Worm (Caenorhabditis elegans) whole organism, L4 larva: Measurements from ENCODE around the gene suds-3.

Experiments used
- F44E2.7 ChIP-seq: fragments of 200-800 bp; sonication (Bioruptor generic); IDR thresholded peaks from 2 replicates; pipeline ENCODE4 v2.1.2; 2022; ENCODE audit warnings: missing genetic modification characterization, missing compliant biosample characterization
- F49E8.2 ChIP-seq: sonication (generic microtip); optimal IDR thresholded peaks from 2 replicates; lab custom pipeline; 2016; ENCODE audit warnings: missing compliant biosample characterization, mild to moderate bottlenecking, missing genetic modification characterization, borderline replicate concordance
- ZK337.2 ChIP-seq: fragments of 200-800 bp; sonication (Bioruptor generic); IDR thresholded peaks from 2 replicates; pipeline ENCODE4 v1.3.6; 2022; ENCODE audit warnings: missing genetic modification reagents, missing genetic modification characterization, missing compliant biosample characterization
- aha-1 ChIP-seq: fragments of 150-350 bp; peaks from one replicate; lab custom pipeline; 2014; ENCODE audit warnings: missing biosample characterization, missing genetic modification characterization
- aly-2 ChIP-seq: sonication (generic microtip); optimal IDR thresholded peaks from 2 replicates; lab custom pipeline; 2018; ENCODE audit warnings: missing biosample characterization, missing genetic modification characterization
- arid-1 ChIP-seq: fragments of 200-800 bp; sonication (Bioruptor generic); conservative IDR thresholded peaks from 2 replicates; pipeline ENCODE4 v1.3.6; 2022; ENCODE audit warnings: missing genetic modification reagents, missing genetic modification characterization, missing compliant biosample characterization
- attf-4 ChIP-seq: sonication (generic microtip); optimal IDR thresholded peaks from 3 replicates; lab custom pipeline; 2017; ENCODE audit warnings: missing biosample characterization, missing genetic modification characterization
- ceh-20 ChIP-seq: fragments of 200-800 bp; sonication (Bioruptor generic); IDR thresholded peaks from 2 replicates; pipeline ENCODE4 v1.3.6; 2022; ENCODE audit warnings: missing genetic modification reagents, missing genetic modification characterization, missing compliant biosample characterization
- ceh-62 ChIP-seq: sonication (generic microtip); optimal IDR thresholded peaks from 2 replicates; lab custom pipeline; 2017; ENCODE audit warnings: missing biosample characterization, missing genetic modification characterization
- cey-2 ChIP-seq: sonication (generic microtip); optimal IDR thresholded peaks from 3 replicates; lab custom pipeline; 2017; ENCODE audit warnings: missing genetic modification characterization, mild to moderate bottlenecking, missing compliant biosample characterization, antibody characterized with exemption, borderline replicate concordance; ENCODE audit not compliant: insufficient read depth
- ctbp-1 ChIP-seq: fragments of 200-800 bp; sonication (Bioruptor generic); IDR thresholded peaks from 2 replicates; pipeline ENCODE4 v1.3.6; 2022; ENCODE audit warnings: missing genetic modification reagents, missing genetic modification characterization, missing compliant biosample characterization
- daf-12 ChIP-seq: fragments of 150-350 bp; optimal IDR thresholded peaks from 2 replicates; lab custom pipeline; 2014; ENCODE audit warnings: missing biosample characterization, missing genetic modification reagents, missing genetic modification characterization
- daf-16 ChIP-seq, 3 experiments: sonication (generic microtip); optimal IDR thresholded peaks; 2 replicates each; lab custom pipeline; 2016 to 2017; ENCODE audit warnings: missing genetic modification characterization in 3 of 3, missing genetic modification reagents in 3 of 3, mild to moderate bottlenecking in 2 of 3, missing compliant biosample characterization in 2 of 3, missing biosample characterization in 1 of 3, moderate library complexity in 1 of 3
- daf-8 ChIP-seq: fragments of 200-800 bp; sonication (Bioruptor generic); IDR thresholded peaks from 2 replicates; pipeline ENCODE4 v1.3.6; 2022; ENCODE audit warnings: missing genetic modification characterization, missing compliant biosample characterization
- dmd-8 ChIP-seq: fragments of 200-800 bp; sonication (Bioruptor generic); IDR thresholded peaks from 2 replicates; pipeline ENCODE4 v1.3.6; 2022; ENCODE audit warnings: missing genetic modification characterization, missing compliant biosample characterization
- dpl-1 ChIP-seq: fragments of 150-350 bp; optimal IDR thresholded peaks from 2 replicates; lab custom pipeline; 2014; ENCODE audit warnings: missing biosample characterization, missing genetic modification reagents, missing genetic modification characterization
- egl-27 ChIP-seq: sonication (generic microtip); optimal IDR thresholded peaks from 3 replicates; lab custom pipeline; 2017; ENCODE audit warnings: missing biosample characterization, missing genetic modification reagents, missing genetic modification characterization
- hif-1 ChIP-seq, 2 experiments: sonication (generic microtip); optimal IDR thresholded peaks; 2 replicates each; lab custom pipeline; 2016 to 2017; ENCODE audit warnings: missing compliant biosample characterization in 2 of 2, missing genetic modification characterization in 2 of 2, missing genetic modification reagents in 2 of 2, missing genotype in 2 of 2, mild to moderate bottlenecking in 1 of 2
- hmg-1.1 ChIP-seq: fragments of 200-800 bp; sonication (Bioruptor generic); IDR thresholded peaks from 2 replicates; pipeline ENCODE4 v1.3.6; 2022; ENCODE audit warnings: missing genetic modification reagents, missing genetic modification characterization, missing compliant biosample characterization
- lim-7 ChIP-seq: fragments of 200-800 bp; sonication (Bioruptor generic); IDR thresholded peaks from 2 replicates; pipeline ENCODE4 v1.3.6; 2022; ENCODE audit warnings: missing genetic modification characterization, missing compliant biosample characterization
- lin-1 ChIP-seq: fragments of 200-800 bp; sonication (Bioruptor generic); IDR thresholded peaks from 2 replicates; pipeline ENCODE4 v1.3.6; 2022; ENCODE audit warnings: missing genetic modification reagents, missing genetic modification characterization, missing compliant biosample characterization
- lin-13 ChIP-seq: fragments of 150-350 bp; optimal IDR thresholded peaks from 2 replicates; lab custom pipeline; 2014; ENCODE audit warnings: missing biosample characterization, missing genetic modification reagents, missing genetic modification characterization
- lin-38 ChIP-seq: fragments of 200-800 bp; sonication (Bioruptor generic); IDR thresholded peaks from 2 replicates; pipeline ENCODE4 v1.3.6; 2022; ENCODE audit warnings: missing genetic modification reagents, missing genetic modification characterization, missing compliant biosample characterization
- lin-39 ChIP-seq: fragments of 150-350 bp; optimal IDR thresholded peaks from 2 replicates; lab custom pipeline; 2014; ENCODE audit warnings: missing biosample characterization, missing genetic modification reagents, missing genetic modification characterization
- lir-3 ChIP-seq: sonication (generic microtip); optimal IDR thresholded peaks from 2 replicates; lab custom pipeline; 2016; ENCODE audit warnings: mild to moderate bottlenecking, missing genetic modification characterization, missing compliant biosample characterization
- madf-5 ChIP-seq, 2 experiments: fragments of 200-800 bp; sonication (Bioruptor generic); IDR thresholded peaks; 2 replicates each; pipeline ENCODE4 v1.3.6; 2022; ENCODE audit warnings: missing compliant biosample characterization in 2 of 2, missing genetic modification characterization in 2 of 2
- nhr-102 ChIP-seq: sonication (generic microtip); optimal IDR thresholded peaks from 2 replicates; lab custom pipeline; 2016; ENCODE audit warnings: mild to moderate bottlenecking, missing genetic modification characterization, moderate library complexity, missing compliant biosample characterization
- nhr-11 ChIP-seq: fragments of 150-350 bp; optimal IDR thresholded peaks from 2 replicates; lab custom pipeline; 2014; ENCODE audit warnings: missing biosample characterization, missing genetic modification characterization
- nhr-25 ChIP-seq: sonication (generic microtip); optimal IDR thresholded peaks from 2 replicates; lab custom pipeline; 2017; ENCODE audit warnings: missing genetic modification characterization, mild to moderate bottlenecking, missing compliant biosample characterization, antibody characterized with exemption, moderate library complexity, borderline replicate concordance; ENCODE audit not compliant: insufficient read depth
- nhr-28 ChIP-seq: fragments of 150-350 bp; optimal IDR thresholded peaks from 2 replicates; lab custom pipeline; 2014; ENCODE audit warnings: missing biosample characterization, missing genetic modification characterization
- nhr-6 ChIP-seq: fragments of 150-350 bp; optimal IDR thresholded peaks from 2 replicates; lab custom pipeline; 2014; ENCODE audit warnings: missing biosample characterization, missing genetic modification characterization
- rbr-2 ChIP-seq: sonication (generic microtip); optimal IDR thresholded peaks from 2 replicates; lab custom pipeline; 2016; ENCODE audit warnings: missing genotype, missing genetic modification characterization, missing compliant biosample characterization
- skn-1 ChIP-seq: fragments of 150-350 bp; optimal IDR thresholded peaks from 2 replicates; lab custom pipeline; 2014; ENCODE audit warnings: missing biosample characterization, missing genetic modification characterization
- snpc-4 ChIP-seq: fragments of 150-350 bp; optimal IDR thresholded peaks from 2 replicates; lab custom pipeline; 2014; ENCODE audit warnings: missing biosample characterization, missing genetic modification characterization
- spr-3 ChIP-seq: fragments of 200-800 bp; sonication (Bioruptor generic); optimal IDR thresholded peaks from 2 replicates; lab custom pipeline; 2018; ENCODE audit warnings: mild to moderate bottlenecking, missing genetic modification characterization, missing compliant biosample characterization
- tra-1 ChIP-seq: fragments of 200-800 bp; sonication (Bioruptor generic); IDR thresholded peaks from 2 replicates; pipeline ENCODE4 v1.3.6; 2022; ENCODE audit warnings: missing genetic modification reagents, missing genetic modification characterization, missing compliant biosample characterization
- zip-11 ChIP-seq: fragments of 200-800 bp; sonication (Bioruptor generic); IDR thresholded peaks from 2 replicates; pipeline ENCODE4 v1.3.6; 2022; ENCODE audit warnings: missing genetic modification characterization, missing compliant biosample characterization
- ztf-11 ChIP-seq: fragments of 150-350 bp; optimal IDR thresholded peaks from 2 replicates; lab custom pipeline; 2014; ENCODE audit warnings: missing biosample characterization, missing genetic modification characterization

suds-3 gene

DNA sequence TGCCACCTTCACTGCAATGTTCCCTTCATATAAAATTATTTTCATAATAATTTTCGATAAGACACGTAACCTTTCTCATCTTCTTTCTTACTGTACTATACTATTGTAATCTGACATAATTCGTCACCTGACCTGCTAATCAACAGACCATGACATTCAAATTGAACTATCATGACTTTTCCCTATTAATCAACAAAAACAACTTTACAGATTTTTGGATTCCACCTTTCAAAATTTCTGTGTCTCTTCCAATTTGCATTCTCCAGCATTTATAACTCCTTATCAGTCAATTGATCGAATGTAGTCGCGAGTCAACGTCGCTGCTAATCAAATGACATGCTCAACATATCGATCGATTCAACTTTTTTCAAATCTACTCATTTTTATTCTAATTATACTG lies 41.2 kb upstream of the suds-3 start, which contains the start of gene fshr-1 (continued):
- no peak for TF ChIP-seq daf-12 (tag; lab: Kevin White, UChicago)
- peak; percentile 27 for TF ChIP-seq aha-1 (tag; lab: Kevin White, UChicago)
- no peak for TF ChIP-seq lin-38 (GFP tag; lab: Robert Waterston, UW)
- TF ChIP-seq lir-3 (tag; lab: Kevin White, UChicago), result no peak
- TF ChIP-seq attf-4 (tag; lab: Kevin White, UChicago), result no peak
- no peak for TF ChIP-seq ceh-62 (tag; lab: Kevin White, UChicago)
- TF ChIP-seq dpl-1 (GFP tag; lab: Kevin White, UChicago), result no peak
- no peak for TF ChIP-seq lin-1 (GFP tag; lab: Robert Waterston, UW)
- no peak for TF ChIP-seq nhr-6 (tag; lab: Kevin White, UChicago)

DNA sequence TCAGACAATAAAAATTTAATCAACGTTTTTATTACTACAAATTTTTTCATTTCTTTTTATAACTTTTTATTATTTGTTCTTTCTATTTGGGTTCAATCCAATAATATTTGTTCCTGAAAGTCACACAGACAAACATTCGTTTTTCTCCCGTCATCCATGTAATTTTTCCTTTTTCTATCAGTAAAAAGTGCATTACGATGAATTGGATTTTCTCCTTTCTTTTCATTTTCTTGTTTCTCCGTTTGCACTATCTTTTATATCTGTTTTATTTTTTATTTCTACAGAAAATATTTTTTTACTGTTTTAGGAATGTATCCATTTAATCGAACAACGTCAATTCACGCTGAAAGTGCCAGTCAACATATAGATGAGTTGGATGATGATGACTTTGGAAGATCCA lies 31.5 kb upstream of the suds-3 start, which contains the start of gene egl-47:
Gene egl-47, plus strand, starts transcription at position 301 of the 400 bp plus-strand sequence.
- TF ChIP-seq lin-1 (GFP tag; lab: Robert Waterston, UW) (no peak), ZK337.2 (GFP tag; lab: Robert Waterston, UW) (no peak), nhr-102 (no peak), nhr-25 (no peak), lin-13 (GFP tag; lab: Kevin White, UChicago) (no peak), lin-39 (no peak), tra-1 (GFP tag; lab: Robert Waterston, UW) (no peak), arid-1 (no peak), daf-8 (GFP tag; lab: Robert Waterston, UW) (no peak), lim-7 (GFP tag; lab: Robert Waterston, UW) (no peak), aly-2 (no peak), dpl-1 (GFP tag; lab: Kevin White, UChicago) (no peak), ceh-20 (GFP tag; lab: Robert Waterston, UW) (no peak), hif-1 (tag; optimal IDR thresholded peaks at IDR 0.05; lab: Kevin White, UChicago) (no peak), dmd-8 (no peak), daf-16 (GFP tag; optimal IDR thresholded peaks at IDR 0.05; lab: Kevin White, UChicago) (no peak), daf-16 (tag; optimal IDR thresholded peaks at IDR 0.05; lab: Kevin White, UChicago) (no peak), rbr-2 (tag; lab: Kevin White, UChicago) (no peak), ctbp-1 (GFP tag; lab: Robert Waterston, UW) (no peak), F44E2.7 (GFP tag; lab: Robert Waterston, UW) (no peak)

DNA sequence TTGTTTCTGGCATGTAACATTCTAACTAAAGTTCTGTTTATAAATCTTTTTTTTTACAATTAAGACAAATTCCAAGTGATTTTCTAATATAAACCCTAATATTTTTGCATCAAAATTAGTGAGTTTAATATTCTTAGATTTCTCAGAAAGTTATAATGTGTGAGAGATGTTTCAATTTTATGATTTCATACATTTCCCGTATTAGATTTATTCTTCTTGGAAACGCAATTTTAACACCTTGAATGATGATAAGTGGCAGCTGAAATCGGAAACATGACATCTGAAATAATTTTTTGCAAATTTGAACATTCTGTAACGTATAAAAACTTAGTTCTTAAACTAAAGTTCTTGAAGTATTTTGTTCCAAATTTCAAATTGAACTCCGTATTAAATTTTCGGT lies 29.7 kb upstream of the suds-3 start:
- TF ChIP-seq lir-3 (tag; lab: Kevin White, UChicago) (no peak), nhr-11 (tag; lab: Kevin White, UChicago) (peak; percentile 17)

DNA sequence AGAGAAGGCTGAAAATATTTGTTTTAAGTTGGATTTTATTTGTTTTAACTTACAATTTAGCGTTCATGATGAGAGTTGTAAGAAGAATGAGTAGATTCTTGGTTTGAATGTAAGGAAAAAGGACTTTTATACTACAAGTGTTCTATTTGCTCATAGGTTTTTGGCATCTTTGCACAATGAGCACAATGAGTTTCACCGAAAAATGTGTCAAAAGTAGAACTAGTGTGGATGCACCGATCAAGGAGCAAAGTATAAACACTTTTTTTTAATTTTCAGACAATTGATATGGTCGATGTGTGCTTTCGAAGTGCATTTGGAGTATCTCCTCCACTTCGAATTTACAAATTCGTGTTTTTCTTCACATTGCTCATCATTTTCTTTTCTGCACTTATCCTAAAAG lies 24.7 kb upstream of the suds-3 start, which contains the start of gene fipr-11:
Gene fipr-11, minus strand, starts transcription at position 101 of the 400 bp plus-strand sequence.
- TF ChIP-seq snpc-4 (tag; lab: Kevin White, UChicago) (no peak), nhr-102 (no peak), madf-5 (GFP tag; IDR thresholded peaks at IDR 0.05; lab: Robert Waterston, UW) (no peak), hmg-1.1 (no peak), ztf-11 (tag; lab: Kevin White, UChicago) (no peak), rbr-2 (tag; lab: Kevin White, UChicago) (no peak), spr-3 (GFP tag; lab: Kevin White, UChicago) (no peak), cey-2 (tag; lab: Kevin White, UChicago) (no peak), daf-12 (tag; lab: Kevin White, UChicago) (no peak), zip-11 (no peak), tra-1 (GFP tag; lab: Robert Waterston, UW) (no peak), nhr-28 (tag; lab: Kevin White, UChicago) (no peak), F49E8.2 (tag; lab: Kevin White, UChicago) (no peak), lin-13 (GFP tag; lab: Kevin White, UChicago) (no peak), skn-1 (tag; lab: Kevin White, UChicago) (no peak), egl-27 (no peak)
